Worm (Caenorhabditis elegans) whole organism, young adult: ENCODE data around the gene srh-5.

Experiments used
- B0336.3 ChIP-seq: fragments of 200-800 bp; sonication (Bioruptor generic); IDR thresholded peaks from 2 replicates; pipeline ENCODE4 v1.3.6; 2022; ENCODE audit warnings: missing genetic modification characterization, missing compliant biosample characterization
- ama-1 ChIP-seq, 3 experiments: fragments of 150-350 bp in 1 of 3; sonication (generic microtip) in 2 of 3; optimal IDR thresholded peaks; 2 replicates each; lab custom pipeline; 2014 to 2018; ENCODE audit warnings: missing biosample characterization in 2 of 3, missing genetic modification characterization in 2 of 3, missing genetic modification reagents in 2 of 3
- ceh-91 ChIP-seq: fragments of 200-800 bp; sonication (Bioruptor generic); IDR thresholded peaks from 2 replicates; pipeline ENCODE4 v1.3.6; 2022; ENCODE audit warnings: missing genetic modification reagents, missing genetic modification characterization, missing compliant biosample characterization
- egl-18 ChIP-seq: fragments of 200-800 bp; sonication (Bioruptor generic); IDR thresholded peaks from 2 replicates; pipeline ENCODE4 v1.3.6; 2022; ENCODE audit warnings: missing genetic modification reagents, missing genetic modification characterization, missing compliant biosample characterization
- lin-54 ChIP-seq: fragments of 200-800 bp; sonication (Bioruptor generic); optimal IDR thresholded peaks from 2 replicates; lab custom pipeline; 2018; ENCODE audit warnings: mild to moderate bottlenecking, missing genetic modification characterization, missing compliant biosample characterization
- nhr-90 ChIP-seq: sonication (generic microtip); optimal IDR thresholded peaks from 2 replicates; lab custom pipeline; 2016; ENCODE audit warnings: missing genotype, mild to moderate bottlenecking, missing genetic modification characterization, missing compliant biosample characterization
- snpc-3.4 ChIP-seq: sonication (generic microtip); optimal IDR thresholded peaks from 2 replicates; lab custom pipeline; 2017; ENCODE audit warnings: missing genetic modification characterization, mild to moderate bottlenecking, missing compliant biosample characterization, antibody characterized with exemption, moderate library complexity, missing genotype, missing genetic modification reagents

- TF ChIP-seq nhr-90 (tag; lab: Kevin White, UChicago) (no peak), ama-1 (optimal IDR thresholded peaks at IDR 0.05; lab: Kevin White, UChicago) (no peak), ama-1 (GFP tag; optimal IDR thresholded peaks at IDR 0.05; lab: Kevin White, UChicago) (no peak), egl-18 (GFP tag; lab: Robert Waterston, UW) (no peak), lin-54 (GFP tag; lab: Kevin White, UChicago) (no peak), ceh-91 (GFP tag; lab: Robert Waterston, UW) (no peak), B0336.3 (no peak), snpc-3.4 (tag; lab: Kevin White, UChicago) (no peak)
Measured at ce11 chrV:1710909-1711308, 25.5 kb downstream of the srh-5 start, which contains the start of gene srw-100.
